Fruit fly (Drosophila melanogaster): ENCODE data around the gene CG14377.

Gene CG14377

DNA sequence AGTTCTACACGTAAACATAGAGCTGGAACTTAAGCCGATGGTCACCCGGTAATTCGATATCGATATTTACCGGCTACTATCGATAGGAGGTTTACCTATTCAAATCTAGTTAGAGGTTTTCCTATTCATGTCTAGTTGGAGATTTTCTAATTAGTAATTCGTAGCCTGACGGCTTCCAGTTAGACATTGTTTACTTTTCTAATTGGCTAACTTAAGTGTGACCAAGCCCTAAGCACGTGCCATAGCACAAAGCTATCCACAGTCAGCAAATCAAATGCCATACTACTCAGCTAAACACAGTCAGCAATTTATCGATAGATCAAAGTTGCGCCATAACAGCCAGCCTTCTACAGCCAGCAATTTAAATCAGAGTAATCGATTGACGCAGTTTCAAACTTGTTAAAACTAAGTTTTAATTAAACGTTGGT lies 5.4 kb downstream of the CG14377 start, which contains the start of gene Dpm3 (continued):
- TF ChIP-seq sim (GFP tag; IDR thresholded peaks at IDR 0.05) (no peak), wdn (GFP tag; IDR thresholded peaks at IDR 0.05) (no peak), Dp (GFP tag; optimal IDR thresholded peaks at IDR 0.05) (peak; percentile 97), CG18764 (GFP tag; optimal IDR thresholded peaks at IDR 0.05) (no peak), pros (GFP tag; optimal IDR thresholded peaks at IDR 0.05) (no peak), Sry-β (GFP tag; optimal IDR thresholded peaks at IDR 0.05) (peak; percentile 31), Lpt (GFP tag; optimal IDR thresholded peaks at IDR 0.05) (no peak), CG1832 (GFP tag; optimal IDR thresholded peaks at IDR 0.05) (no peak), Vsx1 (GFP tag; optimal IDR thresholded peaks at IDR 0.05) (peak; percentile 99), CG17912 (GFP tag; optimal IDR thresholded peaks at IDR 0.05) (peak; percentile 51), stwl (tag; optimal IDR thresholded peaks at IDR 0.05) (peak; percentile 96), CG18011 (GFP tag; optimal IDR thresholded peaks at IDR 0.05) (peak; percentile 100), dm (GFP tag; optimal IDR thresholded peaks at IDR 0.05) (no peak), TFAM (GFP tag; optimal IDR thresholded peaks at IDR 0.05) (no peak), Mes4 (GFP tag; optimal IDR thresholded peaks at IDR 0.05) (no peak), CG6272 (GFP tag; IDR thresholded peaks at IDR 0.05) (no peak), Myb (GFP tag; optimal IDR thresholded peaks at IDR 0.05) (peak; percentile 97), Awh (GFP tag; IDR thresholded peaks at IDR 0.05) (no peak), onecut (GFP tag; IDR thresholded peaks at IDR 0.05) (no peak; the same call in 1 of the 2 replicates), CG2129 (GFP tag; IDR thresholded peaks at IDR 0.05; ENCODE audit: partially characterized antibody) (peak; percentile 82), pan (optimal IDR thresholded peaks at IDR 0.05) (no peak), pan (GFP tag; optimal IDR thresholded peaks at IDR 0.05 in 1 of 2, IDR thresholded peaks at IDR 0.05 in 1 of 2) (no peak), CoRest (tag; optimal IDR thresholded peaks at IDR 0.05) (peak; percentile 76), CG17361 (GFP tag; IDR thresholded peaks at IDR 0.05) (0 out of 3 replicates have a peak, but pooled peaks have one; percentile 31), gfzf (GFP tag; optimal IDR thresholded peaks at IDR 0.05) (peak; percentile 65), ase (GFP tag; IDR thresholded peaks at IDR 0.05) (no peak), fu2 (GFP tag; optimal IDR thresholded peaks at IDR 0.05) (peak; percentile 10), Dip3 (GFP tag; optimal IDR thresholded peaks at IDR 0.05) (peak; percentile 38), ERR (GFP tag; optimal IDR thresholded peaks at IDR 0.05) (peak; percentile 2), dmrt99B (tag; optimal IDR thresholded peaks at IDR 0.05) (no peak), CG15479 (GFP tag; optimal IDR thresholded peaks at IDR 0.05) (no peak), CG12659 (GFP tag; optimal IDR thresholded peaks at IDR 0.05) (peak; percentile 85), CG4617 (GFP tag; optimal IDR thresholded peaks at IDR 0.05; ENCODE audit: borderline replicate concordance) (peak; percentile 60), pho (GFP tag; optimal IDR thresholded peaks at IDR 0.05) (peak; percentile 60), Ets97D (GFP tag; optimal IDR thresholded peaks at IDR 0.05) (peak; percentile 78), CG1529 (GFP tag; optimal IDR thresholded peaks at IDR 0.05) (no peak), CG6813 (GFP tag; optimal IDR thresholded peaks at IDR 0.05) (no peak), Hmr (GFP tag; optimal IDR thresholded peaks at IDR 0.05) (peak; percentile 76), br (optimal IDR thresholded peaks at IDR 0.05) (no peak), nmo (GFP tag; optimal IDR thresholded peaks at IDR 0.05) (peak; percentile 74), CG2712 (tag; optimal IDR thresholded peaks at IDR 0.05) (peak; percentile 65), gsb-n (tag; optimal IDR thresholded peaks at IDR 0.05) (peak; percentile 54), Mad (GFP tag; optimal IDR thresholded peaks at IDR 0.05) (peak; percentile 70), dysf (GFP tag; IDR thresholded peaks at IDR 0.05) (no peak), unpg (GFP tag; optimal IDR thresholded peaks at IDR 0.05) (no peak), Deaf1 (tag; optimal IDR thresholded peaks at IDR 0.05) (no peak), CG15514 (GFP tag; optimal IDR thresholded peaks at IDR 0.05) (peak; percentile 58), Rx (GFP tag; IDR thresholded peaks at IDR 0.05) (no peak), CG12104 (GFP tag; optimal IDR thresholded peaks at IDR 0.05) (no peak), peb (GFP tag; IDR thresholded peaks at IDR 0.05) (no peak), Hmx (GFP tag; optimal IDR thresholded peaks at IDR 0.05) (no peak)
